Fruit fly (Drosophila melanogaster) S2 (cell line): ENCODE data around the gene acj6.
A peak's percentile ranks its signal among the peaks of the same experiment; 100 is the strongest.

Source experiments
- CG8478 ChIP-seq: fragments of >200 bp; optimal IDR thresholded peaks from 2 replicates; lab custom pipeline; 2018
- CTCF ChIP-seq, 2 experiments: fragments of >200 bp; optimal IDR thresholded peaks; 2 replicates each; lab custom pipeline; 2018

The acj6 gene

DNA sequence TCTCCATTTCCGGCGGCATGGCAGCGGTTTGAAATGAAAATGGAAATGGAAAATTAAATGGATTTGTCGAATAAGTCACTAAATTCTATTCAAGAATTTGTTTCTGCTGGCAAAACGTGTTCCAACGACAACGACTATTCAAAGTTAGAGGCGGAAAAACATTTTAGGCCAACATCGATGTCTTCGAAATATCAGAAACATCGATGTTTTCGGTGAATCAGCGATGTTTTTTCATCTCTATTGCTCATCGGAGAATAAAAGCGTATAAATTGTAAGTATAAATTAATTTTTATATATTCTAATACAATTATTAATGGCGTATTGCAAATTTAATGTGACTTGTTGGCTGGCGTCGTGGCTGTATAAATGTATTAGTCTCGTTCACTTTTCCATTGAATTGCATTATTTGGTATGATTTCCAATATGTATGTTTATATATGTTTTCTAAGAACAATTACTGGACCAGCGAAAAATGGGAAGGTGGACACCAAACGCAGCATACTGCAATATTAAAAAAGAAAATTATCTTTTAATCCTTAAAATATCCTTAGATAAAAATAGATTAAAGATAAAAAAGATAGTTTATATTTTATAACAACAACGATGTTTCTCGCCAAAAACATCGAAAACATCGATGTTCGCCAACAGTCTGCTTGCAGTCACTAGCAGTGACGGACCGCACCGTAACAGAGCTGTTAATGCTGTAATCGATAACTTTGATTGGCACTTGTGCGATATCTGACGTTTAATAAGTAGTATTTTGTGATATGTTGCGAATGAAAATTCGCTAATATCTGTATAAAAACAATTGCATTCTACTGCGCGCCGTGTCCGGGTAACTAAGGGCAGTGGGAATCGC, 34.2 kb downstream of the acj6 start, which contains the start of the genes CG12608 and Prp5:
Gene CG12608, minus strand, starts transcription at position 153 of the 859 bp plus-strand sequence.
Gene Prp5, plus strand, starts transcription at position 697 of the 859 bp plus-strand sequence.
- TF ChIP-seq CG8478 (lab: Kevin White, UChicago) (no peak), CTCF (optimal IDR thresholded peaks at IDR 0.05; lab: Kevin White, UChicago) (no peak)

DNA sequence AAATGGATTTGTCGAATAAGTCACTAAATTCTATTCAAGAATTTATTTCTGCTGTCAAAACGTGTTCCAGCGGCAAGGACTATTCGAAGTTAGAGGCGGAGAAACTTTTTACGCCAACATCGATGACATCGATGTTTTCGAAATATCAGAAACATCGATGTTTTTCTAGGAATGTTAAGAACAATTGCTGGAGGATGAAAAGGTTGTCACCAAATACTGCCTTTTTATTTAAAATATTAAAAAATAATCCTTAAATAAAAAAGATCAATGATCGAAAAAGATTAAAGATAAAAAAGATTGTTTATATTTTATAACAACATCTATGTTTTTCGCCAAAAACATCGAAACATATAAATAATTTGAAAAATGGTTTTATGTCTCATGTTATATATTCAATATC, 36.8 kb downstream of the acj6 start, which contains the start of gene CG9123:
Gene CG9123, minus strand, starts transcription at position 101 of the 400 bp plus-strand sequence.
- no peak for TF ChIP-seq CG8478 (lab: Kevin White, UChicago)
- TF ChIP-seq CTCF (optimal IDR thresholded peaks at IDR 0.05; lab: Kevin White, UChicago), result no peak

- TF ChIP-seq CTCF (optimal IDR thresholded peaks at IDR 0.05; lab: Kevin White, UChicago) (no peak), CG8478 (lab: Kevin White, UChicago) (no peak)
These were observed 42.9 kb downstream of the acj6 start for dm6 chrX:15335845-15336453.

DNA sequence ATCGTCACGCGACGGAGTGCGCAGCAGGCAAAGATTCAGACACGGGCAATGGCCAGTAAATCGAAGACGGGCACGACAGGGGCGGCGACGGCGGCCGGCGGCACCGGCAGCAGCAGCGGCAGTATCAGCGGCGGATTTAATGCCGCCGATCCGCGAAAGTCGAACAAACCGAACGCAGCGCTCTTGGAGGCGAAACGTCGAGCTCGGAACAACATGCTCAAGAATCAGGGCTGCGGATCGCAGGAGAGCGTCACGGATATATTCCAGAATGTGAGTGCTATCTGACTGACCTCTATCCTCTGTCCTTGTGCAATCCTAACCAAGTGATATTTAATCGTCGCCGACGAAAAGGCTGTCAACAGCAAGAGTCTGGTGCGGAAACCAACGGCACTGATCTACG, 43.9 kb downstream of the acj6 start:
- TF ChIP-seq CTCF (optimal IDR thresholded peaks at IDR 0.05; lab: Kevin White, UChicago) (no peak), CG8478 (lab: Kevin White, UChicago) (no peak)

DNA sequence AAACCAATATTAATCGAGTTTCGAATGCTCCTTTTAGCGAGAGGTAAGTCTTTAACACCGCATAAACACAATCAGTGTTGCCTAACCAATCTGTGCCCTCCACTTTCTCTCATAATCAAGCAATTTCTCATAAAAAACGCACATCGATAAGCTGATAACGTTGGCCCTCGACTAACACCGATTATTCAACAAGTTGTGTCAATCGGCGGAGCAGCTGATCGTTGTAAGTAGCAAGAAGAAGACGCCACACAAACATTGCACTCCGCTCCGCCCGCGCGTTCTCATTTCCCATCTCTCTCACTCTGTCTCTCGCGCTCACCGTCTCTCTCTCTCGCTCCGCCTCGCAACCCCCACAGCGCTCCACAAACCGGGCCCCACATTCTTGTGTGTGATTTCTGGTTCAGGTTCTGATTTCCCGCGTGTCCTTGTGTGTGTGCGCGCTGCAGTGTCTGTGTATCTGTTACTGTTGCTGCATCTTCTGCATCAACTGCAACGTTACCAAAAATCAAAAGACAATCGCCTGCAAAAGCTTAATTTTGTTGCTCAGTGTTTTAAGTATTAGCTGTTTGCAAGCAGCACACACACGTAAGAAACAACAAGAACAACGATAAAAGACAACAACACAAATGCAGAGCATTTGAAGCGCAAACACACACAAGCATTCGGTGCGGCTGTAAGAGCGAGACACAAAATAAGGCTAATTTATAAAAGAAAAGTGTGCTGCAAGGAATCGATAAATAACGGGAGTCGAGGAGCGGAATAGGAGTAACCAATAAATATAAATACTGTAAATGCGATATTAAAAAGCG, 45.6 kb downstream of the acj6 start, which contains the start of the genes CG9114 and HDAC6:
Gene CG9114, minus strand, starts transcription at position 89 of the 809 bp plus-strand sequence.
Gene HDAC6, plus strand, starts transcription at position 245 of the 809 bp plus-strand sequence.
- TF ChIP-seq CG8478 (lab: Kevin White, UChicago) (no peak), CTCF (optimal IDR thresholded peaks at IDR 0.05; lab: Kevin White, UChicago) (no peak)

dm6 chrX:15328148-15328718, 50.6 kb downstream of the acj6 start, which contains the start of gene dah:
TSS of gene dah (plus strand) at chrX:15328342.
- no peak for TF ChIP-seq CTCF (optimal IDR thresholded peaks at IDR 0.05; lab: Kevin White, UChicago)
- TF ChIP-seq CG8478 (lab: Kevin White, UChicago), result no peak

DNA sequence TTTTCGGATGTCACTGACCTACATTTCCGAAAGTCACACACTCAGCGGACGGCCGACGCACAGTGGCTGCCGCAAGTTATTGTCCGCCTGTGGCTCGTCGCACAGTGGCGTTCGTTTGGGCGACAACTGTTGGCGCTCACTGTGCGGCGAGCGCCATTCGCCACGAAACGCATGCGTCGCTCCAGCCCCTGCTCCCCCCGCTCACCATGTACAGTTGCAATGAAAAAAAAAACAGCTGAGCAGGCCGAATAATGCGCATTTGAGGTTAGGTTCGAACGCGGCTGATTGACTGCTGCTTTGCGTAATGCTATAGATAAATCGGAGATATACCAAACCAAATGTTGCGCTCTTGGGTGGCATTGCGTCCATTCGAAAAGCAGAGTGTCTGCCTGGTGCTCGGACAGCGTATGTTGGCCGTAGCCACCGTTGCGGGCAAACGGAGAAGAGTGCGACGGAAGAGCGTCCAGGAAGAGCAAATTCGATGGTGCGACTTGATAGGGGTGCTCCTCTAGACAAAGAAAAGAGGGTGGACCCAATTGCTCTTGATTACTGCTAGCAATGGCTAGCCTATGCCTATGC, 55.5 kb downstream of the acj6 start:
- TF ChIP-seq CG8478 (lab: Kevin White, UChicago), result no peak
- no peak for TF ChIP-seq CTCF (optimal IDR thresholded peaks at IDR 0.05; lab: Kevin White, UChicago)

- TF ChIP-seq CG8478 (lab: Kevin White, UChicago), result no peak
- TF ChIP-seq CTCF (optimal IDR thresholded peaks at IDR 0.05; lab: Kevin White, UChicago), result no peak
These were observed 57.9 kb downstream of the acj6 start for dm6 chrX:15320973-15321372.

dm6 chrX:15320522-15320921, 58.3 kb downstream of the acj6 start:
- no peak for TF ChIP-seq CG8478 (lab: Kevin White, UChicago)
- TF ChIP-seq CTCF (optimal IDR thresholded peaks at IDR 0.05; lab: Kevin White, UChicago), result no peak

DNA sequence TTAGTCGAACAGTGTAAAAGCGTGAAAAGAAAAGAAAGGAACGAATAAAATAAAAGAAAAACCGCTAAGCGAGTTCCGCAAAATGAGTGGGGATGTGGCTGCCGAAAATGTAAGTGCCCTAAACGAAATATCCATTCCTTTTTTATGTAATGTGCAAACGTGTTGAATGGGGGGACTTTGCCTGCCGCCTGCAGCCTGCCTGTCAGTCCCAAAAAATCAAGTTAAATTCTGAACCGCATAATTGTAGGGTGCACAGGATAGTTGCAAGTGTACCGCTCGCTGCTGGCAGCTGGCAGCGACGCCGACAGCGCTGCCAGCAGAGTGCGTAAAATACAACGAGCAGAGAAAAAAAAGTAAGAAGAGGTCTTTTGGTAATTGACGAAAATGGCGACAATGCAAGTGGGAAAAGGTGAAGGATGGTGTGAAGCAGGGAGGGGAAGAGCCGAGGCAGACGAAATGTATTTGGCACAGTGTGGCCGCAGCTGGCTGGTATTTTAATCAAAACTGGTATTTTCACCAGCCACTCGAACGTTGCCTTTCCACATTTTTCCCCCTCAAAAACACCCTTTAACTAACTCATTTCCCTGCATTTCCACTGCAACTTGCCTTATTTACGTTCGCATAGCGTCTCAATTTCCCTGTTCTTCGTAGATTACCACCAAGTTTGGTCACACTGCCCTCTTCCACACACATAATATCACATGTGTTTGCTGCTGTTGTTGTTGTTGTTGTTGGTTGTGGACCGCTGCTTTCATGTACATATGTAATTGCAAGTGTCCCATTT, 59.0 kb downstream of the acj6 start:
- TF ChIP-seq CG8478 (lab: Kevin White, UChicago) (no peak), CTCF (optimal IDR thresholded peaks at IDR 0.05; lab: Kevin White, UChicago) (peak in 1 of 2 experiments; percentile 30)

dm6 chrX:15319290-15319689, 59.6 kb downstream of the acj6 start, which contains the start of gene Top1:
TSS of gene Top1 (plus strand) at chrX:15319479.
- TF ChIP-seq CG8478 (lab: Kevin White, UChicago) (no peak), CTCF (optimal IDR thresholded peaks at IDR 0.05; lab: Kevin White, UChicago) (peak; percentile 34 to 47)

DNA sequence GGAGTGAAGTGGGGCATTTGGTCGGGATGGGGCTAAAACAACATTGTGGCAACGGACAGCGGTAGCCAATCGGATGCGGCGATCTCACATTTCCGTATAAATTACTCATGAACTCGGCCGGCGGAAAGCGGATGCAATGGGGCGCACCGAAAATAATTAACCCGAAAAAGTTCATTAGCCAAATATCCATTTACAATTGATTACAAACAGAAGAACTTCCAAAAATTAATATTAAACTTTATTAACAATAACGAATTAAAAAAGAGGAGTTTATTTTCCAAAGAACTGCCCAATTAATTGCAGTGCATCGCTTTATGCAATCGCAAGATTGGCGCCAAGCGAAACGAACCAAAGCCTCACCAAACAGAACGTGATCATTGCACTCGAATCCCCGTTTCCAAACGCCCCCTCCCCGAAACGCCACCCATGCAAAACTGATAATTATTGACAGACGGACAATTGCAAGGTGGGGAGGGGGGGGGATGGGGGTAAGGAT, 65.0 kb downstream of the acj6 start:
- no peak for TF ChIP-seq CG8478 (lab: Kevin White, UChicago)
- no peak for TF ChIP-seq CTCF (optimal IDR thresholded peaks at IDR 0.05; lab: Kevin White, UChicago)
